Fruit fly (Drosophila melanogaster): ENCODE results near the gene ppk26.
A peak's percentile ranks its signal among the peaks of the same experiment; 100 is the strongest.

Gene ppk26

dm6 chr3L:7434715-7435653, 21.0 kb upstream of the ppk26 start, which contains the start of gene Rac2:
Gene Rac2 (minus strand): TSS chr3L:7435190.
- TF ChIP-seq Snoo (tag; optimal IDR thresholded peaks at IDR 0.05) (peak; percentile 21), CG15710 (tag; optimal IDR thresholded peaks at IDR 0.05) (peak; percentile 20), EcR (GFP tag; optimal IDR thresholded peaks at IDR 0.05) (peak; percentile 68), CG4496 (GFP tag; IDR thresholded peaks at IDR 0.05) (peak; percentile 72), CG10348 (GFP tag; IDR thresholded peaks at IDR 0.05) (no peak), D1 (tag; optimal IDR thresholded peaks at IDR 0.05) (no peak), fd96Ca (GFP tag; IDR thresholded peaks at IDR 0.05) (peak; percentile 74; the same call in 2 of the 3 replicates), Pif1B (GFP tag; optimal IDR thresholded peaks at IDR 0.05) (peak; percentile 65), CG12605 (GFP tag; IDR thresholded peaks at IDR 0.05) (peak; percentile 57), CG13204 (GFP tag; optimal IDR thresholded peaks at IDR 0.05) (peak; percentile 64), CG17806 (tag; optimal IDR thresholded peaks at IDR 0.05) (peak; percentile 10), CG8159 (tag; optimal IDR thresholded peaks at IDR 0.05) (peak; percentile 48), Pif1A (GFP tag; optimal IDR thresholded peaks at IDR 0.05) (peak; percentile 53), CG8301 (tag; optimal IDR thresholded peaks at IDR 0.05) (peak; percentile 58), Ets98B (GFP tag; IDR thresholded peaks at IDR 0.05) (peak; percentile 67), gl (tag; optimal IDR thresholded peaks at IDR 0.05) (peak; percentile 52), CG9948 (tag; optimal IDR thresholded peaks at IDR 0.05) (peak; percentile 45), CG32121 (GFP tag; IDR thresholded peaks at IDR 0.05) (peak; percentile 68), rn (GFP tag; IDR thresholded peaks at IDR 0.05) (no peak), CG34367 (tag; optimal IDR thresholded peaks at IDR 0.05) (peak; percentile 26), CG14655 (GFP tag; optimal IDR thresholded peaks at IDR 0.05) (peak; percentile 63)

dm6 chr3L:7437366-7437765, 18.6 kb upstream of the ppk26 start, which contains the start of gene CG14835:
Gene CG14835 (minus strand): TSS chr3L:7437466.
- TF ChIP-seq CG14655 (GFP tag; optimal IDR thresholded peaks at IDR 0.05), result no peak
- no peak for TF ChIP-seq EcR (GFP tag; optimal IDR thresholded peaks at IDR 0.05)
- no peak for TF ChIP-seq CG10348 (GFP tag; IDR thresholded peaks at IDR 0.05)
- no peak for TF ChIP-seq CG34367 (tag; optimal IDR thresholded peaks at IDR 0.05)
- no peak for TF ChIP-seq CG12605 (GFP tag; IDR thresholded peaks at IDR 0.05)
- TF ChIP-seq CG9948 (tag; optimal IDR thresholded peaks at IDR 0.05), result no peak
- TF ChIP-seq Ets98B (GFP tag; IDR thresholded peaks at IDR 0.05), result no peak
- TF ChIP-seq Pif1B (GFP tag; optimal IDR thresholded peaks at IDR 0.05), result no peak
- TF ChIP-seq CG15710 (tag; optimal IDR thresholded peaks at IDR 0.05), result no peak
- no peak for TF ChIP-seq CG8301 (tag; optimal IDR thresholded peaks at IDR 0.05)
- TF ChIP-seq fd96Ca (GFP tag; IDR thresholded peaks at IDR 0.05), result no peak
- no peak for TF ChIP-seq CG17806 (tag; optimal IDR thresholded peaks at IDR 0.05)
- no peak for TF ChIP-seq Snoo (tag; optimal IDR thresholded peaks at IDR 0.05)
- no peak for TF ChIP-seq CG4496 (GFP tag; IDR thresholded peaks at IDR 0.05)
- TF ChIP-seq Pif1A (GFP tag; optimal IDR thresholded peaks at IDR 0.05), result no peak
- TF ChIP-seq CG32121 (GFP tag; IDR thresholded peaks at IDR 0.05), result no peak

- no peak for TF ChIP-seq CG13204 (GFP tag; optimal IDR thresholded peaks at IDR 0.05)
- no peak for TF ChIP-seq EcR (GFP tag; optimal IDR thresholded peaks at IDR 0.05)
- TF ChIP-seq CG10348 (GFP tag; IDR thresholded peaks at IDR 0.05), result no peak
- no peak for TF ChIP-seq CG4496 (GFP tag; IDR thresholded peaks at IDR 0.05)
- TF ChIP-seq CG9948 (tag; optimal IDR thresholded peaks at IDR 0.05), result no peak
- no peak for TF ChIP-seq Pif1B (GFP tag; optimal IDR thresholded peaks at IDR 0.05)
- TF ChIP-seq CG17806 (tag; optimal IDR thresholded peaks at IDR 0.05), result no peak
- TF ChIP-seq D1 (tag; optimal IDR thresholded peaks at IDR 0.05), result no peak
- TF ChIP-seq CG15710 (tag; optimal IDR thresholded peaks at IDR 0.05), result no peak
- TF ChIP-seq fd96Ca (GFP tag; IDR thresholded peaks at IDR 0.05), result no peak
- TF ChIP-seq Snoo (tag; optimal IDR thresholded peaks at IDR 0.05), result no peak
- no peak for TF ChIP-seq rn (GFP tag; IDR thresholded peaks at IDR 0.05)
- no peak for TF ChIP-seq CG8159 (tag; optimal IDR thresholded peaks at IDR 0.05)
- TF ChIP-seq CG12605 (GFP tag; IDR thresholded peaks at IDR 0.05), result no peak
These were observed 16.6 kb upstream of the ppk26 start, which contains the start of gene sphinx1 for dm6 chr3L:7439305-7439704. Gene sphinx1 (minus strand): TSS chr3L:7439405.

dm6 chr3L:7440633-7441032, 15.3 kb upstream of the ppk26 start, which contains the start of gene sphinx2:
Gene sphinx2 (minus strand): TSS chr3L:7440733.
- TF ChIP-seq CG13204 (GFP tag; optimal IDR thresholded peaks at IDR 0.05), result no peak
- no peak for TF ChIP-seq Snoo (tag; optimal IDR thresholded peaks at IDR 0.05)
- TF ChIP-seq rn (GFP tag; IDR thresholded peaks at IDR 0.05), result no peak
- TF ChIP-seq Ets98B (GFP tag; IDR thresholded peaks at IDR 0.05), result no peak
- TF ChIP-seq CG9948 (tag; optimal IDR thresholded peaks at IDR 0.05), result no peak
- no peak for TF ChIP-seq D1 (tag; optimal IDR thresholded peaks at IDR 0.05)
- TF ChIP-seq Pif1B (GFP tag; optimal IDR thresholded peaks at IDR 0.05), result no peak
- no peak for TF ChIP-seq gl (tag; optimal IDR thresholded peaks at IDR 0.05)
- no peak for TF ChIP-seq CG8159 (tag; optimal IDR thresholded peaks at IDR 0.05)
- no peak for TF ChIP-seq CG15710 (tag; optimal IDR thresholded peaks at IDR 0.05)
- no peak for TF ChIP-seq CG14655 (GFP tag; optimal IDR thresholded peaks at IDR 0.05)
- TF ChIP-seq CG12605 (GFP tag; IDR thresholded peaks at IDR 0.05), result no peak

- no peak for TF ChIP-seq fd96Ca (GFP tag; IDR thresholded peaks at IDR 0.05)
- TF ChIP-seq gl (tag; optimal IDR thresholded peaks at IDR 0.05), result no peak
- TF ChIP-seq CG10348 (GFP tag; IDR thresholded peaks at IDR 0.05), result no peak
- TF ChIP-seq EcR (GFP tag; optimal IDR thresholded peaks at IDR 0.05), result no peak
- TF ChIP-seq CG4496 (GFP tag; IDR thresholded peaks at IDR 0.05), result no peak
- no peak for TF ChIP-seq Pif1B (GFP tag; optimal IDR thresholded peaks at IDR 0.05)
- no peak for TF ChIP-seq CG13204 (GFP tag; optimal IDR thresholded peaks at IDR 0.05)
- TF ChIP-seq CG8159 (tag; optimal IDR thresholded peaks at IDR 0.05), result no peak
- no peak for TF ChIP-seq CG32121 (GFP tag; IDR thresholded peaks at IDR 0.05)
- no peak for TF ChIP-seq rn (GFP tag; IDR thresholded peaks at IDR 0.05)
- no peak for TF ChIP-seq CG15710 (tag; optimal IDR thresholded peaks at IDR 0.05)
- no peak for TF ChIP-seq CG14655 (GFP tag; optimal IDR thresholded peaks at IDR 0.05)
- no peak for TF ChIP-seq CG12605 (GFP tag; IDR thresholded peaks at IDR 0.05)
- TF ChIP-seq Pif1A (GFP tag; optimal IDR thresholded peaks at IDR 0.05), result no peak
- TF ChIP-seq CG34367 (tag; optimal IDR thresholded peaks at IDR 0.05), result no peak
These were observed 6.9 kb upstream of the ppk26 start for dm6 chr3L:7449097-7449496.

Measured in whole organism, pupa.